Fruit fly (Drosophila melanogaster) whole organism, larva: ENCODE results near the gene Rtnl1.

Experiments used
- noc ChIP-seq: fragments of 200-800 bp; sonication (Bioruptor generic); optimal IDR thresholded peaks from 3 replicates; lab custom pipeline; 2019; ENCODE audit warnings: missing biosample characterization, mild to moderate bottlenecking, missing genetic modification characterization, moderate library complexity

Rtnl1 gene

DNA sequence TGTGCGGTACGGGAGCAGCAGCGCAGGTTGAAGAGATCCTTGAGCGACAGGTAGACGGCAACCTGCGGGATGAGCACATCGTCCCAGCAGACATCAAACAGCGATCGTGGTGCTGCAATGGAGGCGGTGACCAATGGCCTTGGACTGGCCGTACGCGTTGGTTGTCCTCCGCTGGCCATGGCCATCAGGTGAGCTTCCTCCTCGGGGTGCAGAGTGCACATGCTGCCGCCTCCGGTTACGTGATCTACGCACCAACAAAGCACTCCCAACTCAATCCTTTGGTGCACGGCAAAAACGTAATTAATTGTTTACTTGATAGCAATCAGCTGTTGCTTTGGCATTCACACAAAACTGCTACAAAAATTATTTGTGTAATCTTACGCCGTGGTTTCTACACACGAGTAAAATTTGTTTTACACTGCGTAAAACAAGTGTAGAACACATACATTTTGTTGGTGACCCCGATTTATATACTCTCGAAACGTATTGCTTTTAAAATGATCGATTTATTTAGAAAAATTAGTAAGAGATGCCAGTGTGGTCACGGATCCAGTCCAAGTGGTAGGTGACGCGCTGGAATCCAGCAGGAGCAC, 60.0 kb downstream of the Rtnl1 start, which contains the start of gene jet:
Gene jet, minus strand, starts transcription at position 332 of the 593 bp plus-strand sequence.
- no peak for TF ChIP-seq noc

DNA sequence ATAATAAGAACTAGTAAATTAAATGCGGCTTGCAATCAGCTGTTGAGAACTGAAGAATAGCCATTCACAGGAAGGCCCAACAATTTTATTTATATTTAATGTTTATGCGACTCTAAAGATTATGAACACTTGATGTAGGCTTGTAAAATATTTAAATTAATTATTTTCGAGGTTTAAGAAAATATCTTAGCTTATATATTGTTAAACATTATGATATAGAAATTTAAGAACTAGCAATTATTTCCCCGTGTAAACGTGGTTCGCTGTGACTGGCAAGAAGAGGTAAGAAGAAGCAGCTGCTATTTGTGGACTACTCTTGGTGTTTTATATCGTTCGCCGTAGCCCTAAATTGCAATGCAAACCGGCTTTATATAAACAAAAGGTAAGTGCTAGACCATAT, 64.2 kb downstream of the Rtnl1 start, which contains the start of the genes mRpL24 and betaggt-I:
Gene mRpL24, minus strand, starts transcription at position 62 of the 400 bp plus-strand sequence.
Gene betaggt-I, plus strand, starts transcription at position 280 of the 400 bp plus-strand sequence.
- peak; percentile 97 for TF ChIP-seq noc
